Fruit fly (Drosophila melanogaster) whole organism, wandering third instar larva: Measurements from ENCODE around the gene CG13786.

Source experiments
- Abd-B ChIP-seq: fragments of >200 bp; optimal IDR thresholded peaks from 2 replicates; lab custom pipeline; 2017; ENCODE audit warnings: missing biosample characterization, missing genetic modification characterization
- CG32264 ChIP-seq: fragments of 200-800 bp; sonication (Bioruptor generic); optimal IDR thresholded peaks from 2 replicates; lab custom pipeline; 2016; ENCODE audit warnings: missing biosample characterization, missing genetic modification characterization
- CG9705 ChIP-seq: fragments of 200-800 bp; sonication (Bioruptor generic); optimal IDR thresholded peaks from 2 replicates; lab custom pipeline; 2018; ENCODE audit warnings: missing biosample characterization, mild to moderate bottlenecking, missing genetic modification characterization
- CrebA ChIP-seq: fragments of 200-800 bp; sonication (Bioruptor generic); optimal IDR thresholded peaks from 2 replicates; lab custom pipeline; 2016; ENCODE audit warnings: missing biosample characterization, mild to moderate bottlenecking, missing genetic modification characterization, borderline replicate concordance
- Dfd ChIP-seq: fragments of >200 bp; optimal IDR thresholded peaks from 2 replicates; lab custom pipeline; 2017; ENCODE audit warnings: missing biosample characterization, missing genetic modification characterization
- HLH106 ChIP-seq: fragments of 200-800 bp; optimal IDR thresholded peaks from 3 replicates; lab custom pipeline; 2019; ENCODE audit warnings: missing biosample characterization, mild to moderate bottlenecking, missing genetic modification characterization, moderate library complexity
- Hnf4 ChIP-seq: fragments of 200-800 bp; sonication (Bioruptor generic); optimal IDR thresholded peaks from 2 replicates; lab custom pipeline; 2016; ENCODE audit warnings: missing biosample characterization, mild to moderate bottlenecking, missing genetic modification characterization
- Hr78 ChIP-seq: fragments of >200 bp; optimal IDR thresholded peaks from 2 replicates; lab custom pipeline; 2017; ENCODE audit warnings: missing biosample characterization, missing genetic modification characterization
- Hr83 ChIP-seq: fragments of 200-300 bp; sonication (Bioruptor generic); optimal IDR thresholded peaks from 2 replicates; lab custom pipeline; 2016; ENCODE audit warnings: missing biosample characterization, mild to moderate bottlenecking, missing genetic modification characterization, moderate library complexity; ENCODE audit not compliant: poor library complexity, severe bottlenecking
- Jra ChIP-seq: sonication (Bioruptor generic); optimal IDR thresholded peaks from 2 replicates; lab custom pipeline; 2016; ENCODE audit warnings: missing biosample characterization, missing genetic modification characterization
- Mio ChIP-seq: sonication (Bioruptor generic); optimal IDR thresholded peaks from 2 replicates; lab custom pipeline; 2016; ENCODE audit warnings: missing biosample characterization, missing genetic modification characterization
- Myc ChIP-seq: fragments of >200 bp; optimal IDR thresholded peaks from 2 replicates; lab custom pipeline; 2017
- N ChIP-seq: fragments of >200 bp; optimal IDR thresholded peaks from 2 replicates; lab custom pipeline; 2018; ENCODE audit warnings: missing biosample characterization, missing external identifiers, missing genetic modification characterization
- OdsH ChIP-seq: fragments of 200-800 bp; sonication (Bioruptor generic); optimal IDR thresholded peaks from 2 replicates; lab custom pipeline; 2016; ENCODE audit warnings: missing biosample characterization, mild to moderate bottlenecking, missing genetic modification characterization
- Rel ChIP-seq, 2 experiments: fragments of 200-800 bp; sonication (Bioruptor generic) in 1 of 2; optimal IDR thresholded peaks; 2 replicates in 1 of 2; 3 replicates in 1 of 2; lab custom pipeline; 2016 to 2019; ENCODE audit warnings: mild to moderate bottlenecking in 2 of 2, missing biosample characterization in 2 of 2, missing genetic modification characterization in 2 of 2, moderate library complexity in 1 of 2
- Vsx2 ChIP-seq: fragments of 200-300, 225-300 bp; sonication (Bioruptor generic); optimal IDR thresholded peaks from 2 replicates; lab custom pipeline; 2018; ENCODE audit warnings: missing biosample characterization, missing genetic modification characterization; ENCODE audit not compliant: partially characterized antibody
- br ChIP-seq: fragments of 200-800 bp; sonication (Bioruptor generic); optimal IDR thresholded peaks from 2 replicates; lab custom pipeline; 2016; ENCODE audit warnings: missing biosample characterization, missing genetic modification characterization
- brk ChIP-seq: fragments of 200-800 bp; sonication (Bioruptor generic); optimal IDR thresholded peaks from 2 replicates; lab custom pipeline; 2016; ENCODE audit warnings: missing biosample characterization, mild to moderate bottlenecking, missing genetic modification characterization
- dl ChIP-seq, 2 experiments: fragments of 175-275, 200-275 bp in 1 of 2; fragments of 200-275 bp in 1 of 2; sonication (Bioruptor generic); optimal IDR thresholded peaks; lab custom pipeline; 2018; ENCODE audit warnings: mild to moderate bottlenecking in 2 of 2, missing biosample characterization in 2 of 2, missing genetic modification characterization in 2 of 2, moderate library complexity in 2 of 2; ENCODE audit not compliant: partially characterized antibody in 2 of 2, insufficient read depth in 1 of 2
- dmrt93B ChIP-seq: fragments of 200-800 bp; sonication (Bioruptor generic); optimal IDR thresholded peaks from 2 replicates; lab custom pipeline; 2018; ENCODE audit warnings: missing biosample characterization, mild to moderate bottlenecking, missing genetic modification characterization
- foxo ChIP-seq, 2 experiments: fragments of 200-800 bp; sonication (Bioruptor generic); optimal IDR thresholded peaks; 2 replicates in 1 of 2; 3 replicates in 1 of 2; lab custom pipeline; 2016 to 2017; ENCODE audit warnings: missing biosample characterization in 2 of 2, missing genetic modification characterization in 2 of 2
- fru ChIP-seq: fragments of 200-800 bp; sonication (Bioruptor generic); optimal IDR thresholded peaks from 3 replicates; lab custom pipeline; 2016; ENCODE audit warnings: missing biosample characterization, mild to moderate bottlenecking, missing genetic modification characterization
- h ChIP-seq: fragments of 200-800 bp; sonication (Bioruptor generic); optimal IDR thresholded peaks from 3 replicates; lab custom pipeline; 2016; ENCODE audit warnings: missing biosample characterization, mild to moderate bottlenecking, missing genetic modification characterization
- jim ChIP-seq: fragments of 175-275, 200-325 bp; sonication (Bioruptor generic); optimal IDR thresholded peaks from 2 replicates; lab custom pipeline; 2016; ENCODE audit warnings: missing biosample characterization, mild to moderate bottlenecking, missing genetic modification characterization
- lola ChIP-seq: fragments of >200 bp; optimal IDR thresholded peaks from 2 replicates; lab custom pipeline; 2017; ENCODE audit warnings: missing biosample characterization, missing genetic modification characterization
- pan ChIP-seq: fragments of >200 bp; optimal IDR thresholded peaks from 2 replicates; lab custom pipeline; 2017
- psq ChIP-seq: fragments of 200-800 bp; sonication (Bioruptor generic); optimal IDR thresholded peaks from 3 replicates; lab custom pipeline; 2017; ENCODE audit warnings: missing biosample characterization, mild to moderate bottlenecking, missing genetic modification characterization, moderate library complexity
- rgr ChIP-seq: fragments of 200-800 bp; sonication (Bioruptor generic); optimal IDR thresholded peaks from 3 replicates; lab custom pipeline; 2016; ENCODE audit warnings: missing biosample characterization, mild to moderate bottlenecking, missing genetic modification characterization
- sage ChIP-seq: fragments of 200-800 bp; sonication (Bioruptor generic); optimal IDR thresholded peaks from 2 replicates; lab custom pipeline; 2016; ENCODE audit warnings: missing biosample characterization, mild to moderate bottlenecking, missing genetic modification characterization
- sv ChIP-seq: fragments of 200-800 bp; sonication (Bioruptor generic); optimal IDR thresholded peaks from 3 replicates; lab custom pipeline; 2016; ENCODE audit warnings: missing biosample characterization, missing genetic modification characterization
- tai ChIP-seq: sonication (Bioruptor generic); optimal IDR thresholded peaks from 2 replicates; lab custom pipeline; 2016; ENCODE audit warnings: missing biosample characterization, missing genetic modification characterization
- usp ChIP-seq: fragments of >200 bp; optimal IDR thresholded peaks from 2 replicates; lab custom pipeline; 2017; ENCODE audit warnings: missing biosample characterization, missing genetic modification characterization
- woc ChIP-seq: sonication (Bioruptor generic); optimal IDR thresholded peaks from 2 replicates; lab custom pipeline; 2016; ENCODE audit warnings: missing biosample characterization, mild to moderate bottlenecking, missing genetic modification characterization

The CG13786 gene

DNA sequence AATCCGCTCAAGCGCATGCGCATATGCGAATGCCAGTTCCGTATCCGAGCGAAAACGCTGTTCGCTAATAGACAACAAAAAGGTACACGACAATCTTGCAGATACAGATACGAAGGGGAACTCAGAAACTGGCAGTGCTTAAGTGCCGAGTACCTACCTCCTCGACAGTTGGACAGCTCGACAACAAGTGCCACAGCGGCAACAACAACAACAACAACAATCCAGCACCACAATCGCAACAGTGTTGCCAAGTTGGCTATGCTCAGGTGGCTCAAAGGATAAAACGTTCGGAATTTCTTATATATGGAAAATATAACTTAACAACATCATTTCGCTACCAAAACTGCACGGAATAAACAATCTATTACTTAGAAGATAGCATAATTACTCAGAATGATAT, 37.1 kb upstream of the CG13786 start:
- TF ChIP-seq Hr83 (GFP tag; lab: Kevin White, UChicago) (no peak), Vsx2 (GFP tag; lab: Kevin White, UChicago) (no peak), Jra (no peak), sv (GFP tag; lab: Kevin White, UChicago) (no peak), fru (GFP tag; lab: Kevin White, UChicago) (no peak), Hnf4 (no peak), Myc (lab: Kevin White, UChicago) (no peak), N (no peak), sage (GFP tag; lab: Kevin White, UChicago) (no peak), rgr (GFP tag; lab: Kevin White, UChicago) (no peak), HLH106 (tag; lab: Kevin White, UChicago) (no peak)

DNA sequence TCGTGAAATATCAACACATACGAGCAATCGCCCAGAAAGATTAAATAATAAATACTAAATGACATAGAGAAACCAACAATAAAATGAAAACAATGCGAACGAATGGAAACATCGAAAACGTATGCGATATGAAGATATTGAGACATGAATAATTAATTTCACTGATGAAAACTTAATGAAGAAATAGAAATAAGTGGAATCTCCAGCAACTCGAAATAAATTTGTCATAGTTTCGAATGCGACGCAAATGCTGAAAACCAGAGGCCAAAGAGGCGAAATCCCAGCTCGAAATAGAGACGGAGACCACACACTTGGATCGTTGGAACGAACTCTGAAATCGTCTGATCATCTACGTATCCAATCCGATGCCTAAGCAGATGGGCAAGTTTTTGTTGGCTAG, 33.1 kb upstream of the CG13786 start:
- TF ChIP-seq dmrt93B (GFP tag; lab: Kevin White, UChicago) (no peak), foxo (GFP tag; optimal IDR thresholded peaks at IDR 0.05; lab: Kevin White, UChicago) (no peak), CG32264 (GFP tag; lab: Kevin White, UChicago) (no peak), br (GFP tag; lab: Kevin White, UChicago) (no peak), Rel (GFP tag; optimal IDR thresholded peaks at IDR 0.05; lab: Kevin White, UChicago) (no peak), Rel (tag; optimal IDR thresholded peaks at IDR 0.05; lab: Kevin White, UChicago) (no peak), N (no peak), tai (GFP tag; lab: Kevin White, UChicago) (no peak), sage (GFP tag; lab: Kevin White, UChicago) (no peak), Myc (lab: Kevin White, UChicago) (no peak), Vsx2 (GFP tag; lab: Kevin White, UChicago) (no peak), Mio (GFP tag; lab: Kevin White, UChicago) (no peak), CrebA (GFP tag; lab: Kevin White, UChicago) (no peak), brk (GFP tag; lab: Kevin White, UChicago) (no peak)

DNA sequence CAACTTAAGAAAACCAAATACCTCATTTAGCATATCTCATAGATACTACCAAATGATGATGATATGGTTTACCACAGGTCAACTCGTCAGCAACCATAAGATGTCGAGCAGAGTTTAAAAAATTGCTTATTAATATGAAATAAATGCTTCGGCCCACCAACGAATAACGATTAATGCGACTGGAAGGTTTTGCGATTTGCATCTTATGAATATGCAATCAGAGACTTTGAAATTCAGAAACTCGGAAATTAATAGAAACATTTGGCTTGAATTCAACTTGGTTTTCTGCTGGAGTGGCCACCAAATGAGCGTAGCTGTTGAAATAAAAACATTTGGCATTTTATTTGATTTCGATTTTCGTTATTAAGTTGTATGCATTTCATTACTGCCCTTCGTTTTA, 32.0 kb upstream of the CG13786 start:
- TF ChIP-seq Dfd (GFP tag; lab: Kevin White, UChicago) (no peak), Jra (no peak), pan (lab: Kevin White, UChicago) (no peak), Myc (lab: Kevin White, UChicago) (no peak), woc (GFP tag; lab: Kevin White, UChicago) (no peak), Hr78 (GFP tag; lab: Kevin White, UChicago) (no peak), lola (no peak), dl (GFP tag; optimal IDR thresholded peaks at IDR 0.05; lab: Kevin White, UChicago; ENCODE audit: insufficient read depth in 1 of 2, partially characterized antibody in 2 of 2) (no peak), dmrt93B (GFP tag; lab: Kevin White, UChicago) (no peak), jim (no peak), Abd-B (no peak)

DNA sequence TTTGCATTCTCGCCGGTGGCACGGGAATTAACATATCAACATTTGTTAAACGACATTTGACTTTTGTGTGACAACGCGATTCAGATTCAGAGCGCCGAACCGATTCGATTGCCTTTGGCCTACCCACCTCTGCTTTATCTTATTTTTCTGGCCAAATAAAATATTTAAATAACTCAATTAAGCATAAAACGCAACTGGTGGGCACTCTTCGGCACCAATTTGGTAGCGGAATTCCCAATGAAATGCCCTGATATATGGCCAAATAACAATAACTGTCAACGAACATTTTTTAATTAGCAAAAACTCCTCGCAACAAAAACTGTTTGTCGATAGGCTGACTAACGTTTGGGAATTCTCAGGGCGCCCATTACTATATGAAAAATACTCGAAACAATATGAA, 31.3 kb upstream of the CG13786 start:
- no peak for TF ChIP-seq HLH106 (tag; lab: Kevin White, UChicago)
- TF ChIP-seq Dfd (GFP tag; lab: Kevin White, UChicago): no peak
- no peak for TF ChIP-seq Abd-B
- no peak for TF ChIP-seq CG32264 (GFP tag; lab: Kevin White, UChicago)
- TF ChIP-seq fru (GFP tag; lab: Kevin White, UChicago): no peak
- TF ChIP-seq sage (GFP tag; lab: Kevin White, UChicago): no peak
- no peak for TF ChIP-seq Hr83 (GFP tag; lab: Kevin White, UChicago)
- TF ChIP-seq OdsH (GFP tag; lab: Kevin White, UChicago): no peak
- TF ChIP-seq jim: no peak
- no peak for TF ChIP-seq dl (GFP tag; optimal IDR thresholded peaks at IDR 0.05; lab: Kevin White, UChicago; ENCODE audit: insufficient read depth in 1 of 2, partially characterized antibody in 2 of 2)

DNA sequence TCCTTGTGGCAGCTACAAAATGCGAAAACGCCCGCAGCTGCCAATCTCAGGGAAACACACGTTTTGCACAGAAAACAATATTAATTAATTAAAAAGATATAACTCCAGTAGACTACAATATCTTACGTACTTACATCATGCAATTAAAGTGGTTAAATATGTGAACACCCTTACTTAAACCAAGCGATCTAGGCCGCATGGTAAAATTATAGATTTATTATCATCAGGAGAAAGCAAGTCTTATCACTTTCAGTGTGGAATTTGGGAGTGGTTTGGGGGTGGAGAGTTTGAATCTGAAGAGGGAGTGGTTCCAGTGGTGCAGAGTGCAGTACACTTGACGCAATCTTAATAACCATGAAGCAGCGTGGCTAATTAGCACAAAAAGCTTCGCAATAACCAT, 29.3 kb upstream of the CG13786 start:
- TF ChIP-seq Vsx2 (GFP tag; lab: Kevin White, UChicago) (no peak), psq (no peak), N (no peak), dmrt93B (GFP tag; lab: Kevin White, UChicago) (no peak), CG9705 (GFP tag; lab: Kevin White, UChicago) (no peak), jim (no peak), foxo (GFP tag; optimal IDR thresholded peaks at IDR 0.05; lab: Kevin White, UChicago) (no peak), h (no peak), sage (GFP tag; lab: Kevin White, UChicago) (no peak), tai (GFP tag; lab: Kevin White, UChicago) (no peak), usp (no peak), lola (no peak)
- TF ChIP-seq, all 38 proteins: peak for 0
